Fruit fly (Drosophila melanogaster) whole organism, adult: Measurements from ENCODE around the gene Gbeta13F.

ENCODE experiments used
- CG12768 ChIP-seq: fragments of 200-800 bp; sonication (Bioruptor generic); optimal IDR thresholded peaks from 2 replicates; lab custom pipeline; 2017; ENCODE audit warnings: missing biosample characterization, missing genetic modification characterization, mild to moderate bottlenecking, moderate library complexity, missing genetic modification reagents
- CG14711 ChIP-seq: fragments of 200-800 bp; sonication (Bioruptor generic); optimal IDR thresholded peaks from 2 replicates; lab custom pipeline; 2018; ENCODE audit warnings: missing biosample characterization, mild to moderate bottlenecking, missing genetic modification characterization, moderate library complexity
- CG1620 ChIP-seq: fragments of 200-800 bp; sonication (Bioruptor generic); optimal IDR thresholded peaks from 2 replicates; lab custom pipeline; 2016; ENCODE audit warnings: missing biosample characterization, missing genetic modification characterization
- CG5204 ChIP-seq: fragments of 200-800 bp; sonication (Bioruptor generic); optimal IDR thresholded peaks from 2 replicates; lab custom pipeline; 2016; ENCODE audit warnings: missing biosample characterization, missing genetic modification characterization
- CG7045 ChIP-seq: fragments of 200-800 bp; sonication (Bioruptor generic); optimal IDR thresholded peaks from 2 replicates; lab custom pipeline; 2017; ENCODE audit warnings: missing biosample characterization, mild to moderate bottlenecking, missing genetic modification characterization
- Crg-1 ChIP-seq: fragments of 200-800 bp; sonication (Bioruptor generic); optimal IDR thresholded peaks from 2 replicates; lab custom pipeline; 2016; ENCODE audit warnings: missing biosample characterization, missing genetic modification characterization
- Hr96 ChIP-seq: fragments of 200-800 bp; sonication (Bioruptor generic); optimal IDR thresholded peaks from 2 replicates; lab custom pipeline; 2016; ENCODE audit warnings: missing biosample characterization, missing genetic modification characterization
- Mnt ChIP-seq: fragments of 200-800 bp; sonication (Bioruptor generic); optimal IDR thresholded peaks from 2 replicates; lab custom pipeline; 2016; ENCODE audit warnings: missing biosample characterization, mild to moderate bottlenecking, missing genetic modification characterization
- kay ChIP-seq: fragments of 200-800 bp; sonication (Bioruptor generic); peaks from one replicate; lab custom pipeline; 2016; ENCODE audit warnings: missing biosample characterization, missing genetic modification characterization, borderline replicate concordance

dm6 chrX:15874437-15874836, 14.5 kb downstream of the Gbeta13F start:
- no peak for TF ChIP-seq CG5204
- TF ChIP-seq CG7045 (GFP tag; lab: Kevin White, UChicago): no peak
- no peak for TF ChIP-seq CG12768
- no peak for TF ChIP-seq Mnt (GFP tag; lab: Kevin White, UChicago)
- no peak for TF ChIP-seq kay
- no peak for TF ChIP-seq Hr96 (GFP tag; lab: Kevin White, UChicago)
- TF ChIP-seq Crg-1: no peak
- TF ChIP-seq CG1620: no peak
- no peak for TF ChIP-seq CG14711 (tag; lab: Kevin White, UChicago)
